Worm (Caenorhabditis elegans) whole organism, young adult: ENCODE data around the gene phb-2.

ENCODE experiments used
- B0035.1 ChIP-seq: sonication (generic microtip); optimal IDR thresholded peaks from 2 replicates; lab custom pipeline; 2016; ENCODE audit warnings: missing genetic modification characterization, mild to moderate bottlenecking, missing compliant biosample characterization, missing genotype, missing genetic modification reagents
- B0261.1 ChIP-seq: sonication (generic microtip); optimal IDR thresholded peaks from 2 replicates; lab custom pipeline; 2016; ENCODE audit warnings: mild to moderate bottlenecking, missing genetic modification characterization, moderate library complexity, missing compliant biosample characterization
- D2030.7 ChIP-seq: fragments of 200-800 bp; sonication (Bioruptor generic); IDR thresholded peaks from 2 replicates; pipeline ENCODE4 v1.3.6; 2022; ENCODE audit warnings: missing genetic modification reagents, missing genetic modification characterization, missing compliant biosample characterization
- F10E7.11 ChIP-seq: sonication (generic microtip); optimal IDR thresholded peaks from 2 replicates; lab custom pipeline; 2017; ENCODE audit warnings: mild to moderate bottlenecking, missing genetic modification characterization, moderate library complexity, missing compliant biosample characterization
- F22D6.2 ChIP-seq: sonication (generic microtip); optimal IDR thresholded peaks from 2 replicates; lab custom pipeline; 2016; ENCODE audit warnings: mild to moderate bottlenecking, missing genetic modification characterization, missing compliant biosample characterization
- F23B12.7 ChIP-seq: sonication (generic microtip); optimal IDR thresholded peaks from 2 replicates; lab custom pipeline; 2017; ENCODE audit warnings: missing genetic modification characterization, mild to moderate bottlenecking, missing compliant biosample characterization, antibody characterized with exemption, moderate library complexity; ENCODE audit not compliant: insufficient read depth
- F52B5.7 ChIP-seq: sonication (generic microtip); optimal IDR thresholded peaks from 2 replicates; lab custom pipeline; 2016; ENCODE audit warnings: mild to moderate bottlenecking, missing genetic modification characterization, missing compliant biosample characterization
- F57A8.1 ChIP-seq: fragments of 200-800 bp; sonication (Bioruptor generic); optimal IDR thresholded peaks from 2 replicates; lab custom pipeline; 2018; ENCODE audit warnings: mild to moderate bottlenecking, missing genetic modification characterization, moderate library complexity, missing compliant biosample characterization
- F57C9.4 ChIP-seq: sonication (generic microtip); optimal IDR thresholded peaks from 2 replicates; lab custom pipeline; 2017; ENCODE audit warnings: mild to moderate bottlenecking, missing genetic modification characterization, missing compliant biosample characterization
- T26A5.8 ChIP-seq: sonication (generic microtip); optimal IDR thresholded peaks from 2 replicates; lab custom pipeline; 2016; ENCODE audit warnings: missing genetic modification characterization, missing compliant biosample characterization
- Y53F4B.3 ChIP-seq: fragments of 200-800 bp; sonication (Bioruptor generic); IDR thresholded peaks from 2 replicates; pipeline ENCODE4 v1.3.6; 2022; ENCODE audit warnings: missing genetic modification reagents, missing genetic modification characterization, missing compliant biosample characterization
- Y67H2A.10 ChIP-seq: fragments of 200-800 bp; sonication (Bioruptor generic); conservative IDR thresholded peaks from 2 replicates; pipeline ENCODE4 v1.3.6; 2022; ENCODE audit warnings: missing genetic modification reagents, missing genetic modification characterization, missing compliant biosample characterization
- ama-1 ChIP-seq, 3 experiments: fragments of 150-350 bp in 1 of 3; sonication (generic microtip) in 2 of 3; optimal IDR thresholded peaks; 2 replicates each; lab custom pipeline; 2014 to 2018; ENCODE audit warnings: missing biosample characterization in 2 of 3, missing genetic modification characterization in 2 of 3, missing genetic modification reagents in 2 of 3
- attf-5 ChIP-seq: fragments of 200-800 bp; sonication (Bioruptor generic); optimal IDR thresholded peaks from 2 replicates; lab custom pipeline; 2018; ENCODE audit warnings: mild to moderate bottlenecking, missing genetic modification characterization, missing compliant biosample characterization
- bed-2 ChIP-seq: fragments of 200-800 bp; sonication (Bioruptor generic); IDR thresholded peaks from 2 replicates; pipeline ENCODE4 v1.3.6; 2022; ENCODE audit warnings: missing genetic modification reagents, missing genetic modification characterization, missing compliant biosample characterization
- ceh-79 ChIP-seq: sonication (generic microtip); optimal IDR thresholded peaks from 2 replicates; lab custom pipeline; 2017; ENCODE audit warnings: mild to moderate bottlenecking, missing genetic modification characterization, missing compliant biosample characterization
- dox-1 ChIP-seq: fragments of 200-800 bp; sonication (Bioruptor generic); IDR thresholded peaks from 2 replicates; pipeline ENCODE4 v1.3.6; 2022; ENCODE audit warnings: missing genetic modification reagents, missing genetic modification characterization, missing compliant biosample characterization
- dpl-1 ChIP-seq: fragments of 150-350 bp; optimal IDR thresholded peaks from 2 replicates; lab custom pipeline; 2014; ENCODE audit warnings: missing biosample characterization, missing genetic modification reagents, missing genetic modification characterization
- efl-1 ChIP-seq: fragments of 150-350 bp; optimal IDR thresholded peaks from 2 replicates; lab custom pipeline; 2014; ENCODE audit warnings: missing biosample characterization, missing genetic modification reagents, missing genetic modification characterization
- egl-18 ChIP-seq: fragments of 200-800 bp; sonication (Bioruptor generic); IDR thresholded peaks from 2 replicates; pipeline ENCODE4 v1.3.6; 2022; ENCODE audit warnings: missing genetic modification reagents, missing genetic modification characterization, missing compliant biosample characterization
- ekl-4 ChIP-seq: fragments of 200-800 bp; sonication (Bioruptor generic); IDR thresholded peaks from 2 replicates; pipeline ENCODE4 v1.3.6; 2022; ENCODE audit warnings: missing genetic modification reagents, missing genetic modification characterization, missing compliant biosample characterization
- fkh-3 ChIP-seq: sonication (generic microtip); optimal IDR thresholded peaks from 2 replicates; lab custom pipeline; 2016; ENCODE audit warnings: mild to moderate bottlenecking, missing genetic modification characterization, missing compliant biosample characterization
- hmg-1.2 ChIP-seq: fragments of 200-800 bp; sonication (Bioruptor generic); IDR thresholded peaks from 2 replicates; pipeline ENCODE4 v1.3.6; 2022; ENCODE audit warnings: missing genetic modification reagents, missing genetic modification characterization, missing compliant biosample characterization
- hmg-20 ChIP-seq: fragments of 200-800 bp; sonication (Bioruptor generic); IDR thresholded peaks from 2 replicates; pipeline ENCODE4 v1.3.6; 2022; ENCODE audit warnings: missing genetic modification reagents, missing genetic modification characterization, missing compliant biosample characterization
- madf-10 ChIP-seq: sonication (generic microtip); optimal IDR thresholded peaks from 2 replicates; lab custom pipeline; 2016; ENCODE audit warnings: mild to moderate bottlenecking, missing genetic modification characterization, missing compliant biosample characterization
- madf-3 ChIP-seq: fragments of 200-800 bp; sonication (Bioruptor generic); IDR thresholded peaks from 2 replicates; pipeline ENCODE4 v1.3.6; 2022; ENCODE audit warnings: missing genetic modification reagents, missing genetic modification characterization, missing compliant biosample characterization
- madf-8 ChIP-seq: fragments of 200-800 bp; sonication (Bioruptor generic); conservative IDR thresholded peaks from 2 replicates; pipeline ENCODE4 v1.3.6; 2022; ENCODE audit warnings: missing genetic modification reagents, missing genetic modification characterization, missing compliant biosample characterization
- mcd-1 ChIP-seq: fragments of 200-800 bp; sonication (Bioruptor generic); IDR thresholded peaks from 2 replicates; pipeline ENCODE4 v1.3.6; 2022; ENCODE audit warnings: missing genetic modification reagents, missing genetic modification characterization, missing compliant biosample characterization
- mxl-1 ChIP-seq: sonication (generic microtip); optimal IDR thresholded peaks from 2 replicates; lab custom pipeline; 2016; ENCODE audit warnings: missing genetic modification characterization, missing compliant biosample characterization
- nfya-2 ChIP-seq: fragments of 200-800 bp; sonication (Bioruptor generic); IDR thresholded peaks from 2 replicates; pipeline ENCODE4 v1.3.6; 2022; ENCODE audit warnings: missing genetic modification reagents, missing genetic modification characterization, missing compliant biosample characterization
- nfyb-1 ChIP-seq: fragments of 200-800 bp; sonication (Bioruptor generic); IDR thresholded peaks from 2 replicates; pipeline ENCODE4 v1.3.6; 2022; ENCODE audit warnings: missing genetic modification reagents, missing genetic modification characterization, missing compliant biosample characterization
- nhr-120 ChIP-seq: fragments of 200-800 bp; sonication (Bioruptor generic); IDR thresholded peaks from 2 replicates; pipeline ENCODE4 v1.3.6; 2022; ENCODE audit warnings: missing genetic modification characterization, missing compliant biosample characterization
- nhr-179 ChIP-seq: sonication (generic microtip); optimal IDR thresholded peaks from 2 replicates; lab custom pipeline; 2016; ENCODE audit warnings: mild to moderate bottlenecking, missing genetic modification characterization, missing compliant biosample characterization
- pha-4 ChIP-seq: fragments of 150-350 bp; sonication (generic microtip); optimal IDR thresholded peaks from 2 replicates; lab custom pipeline; 2014; ENCODE audit warnings: missing biosample characterization, missing genetic modification reagents, missing genetic modification characterization
- rec-8 ChIP-seq, 2 experiments: sonication (generic microtip); optimal IDR thresholded peaks; 2 replicates each; lab custom pipeline; 2016; ENCODE audit warnings: mild to moderate bottlenecking in 2 of 2, missing genetic modification characterization in 2 of 2, missing genetic modification reagents in 2 of 2, missing genotype in 2 of 2, missing biosample characterization in 1 of 2, missing compliant biosample characterization in 1 of 2, moderate library complexity in 1 of 2
- repo-1 ChIP-seq: sonication (generic microtip); optimal IDR thresholded peaks from 2 replicates; lab custom pipeline; 2017; ENCODE audit warnings: mild to moderate bottlenecking, missing genetic modification characterization, missing compliant biosample characterization
- rpc-1 ChIP-seq, 2 experiments: fragments of 150-350 bp in 1 of 2; sonication (generic microtip) in 1 of 2; optimal IDR thresholded peaks; 2 replicates each; lab custom pipeline; 2014 to 2018; ENCODE audit warnings: missing biosample characterization in 1 of 2, missing genetic modification characterization in 1 of 2, missing genetic modification reagents in 1 of 2, missing genotype in 1 of 2
- sdz-38 ChIP-seq: sonication (generic microtip); optimal IDR thresholded peaks from 2 replicates; lab custom pipeline; 2016; ENCODE audit warnings: missing genotype, missing genetic modification characterization, missing compliant biosample characterization
- sea-2 ChIP-seq: fragments of 200-800 bp; sonication (Bioruptor generic); IDR thresholded peaks from 2 replicates; pipeline ENCODE4 v1.3.6; 2022; ENCODE audit warnings: missing genetic modification characterization, missing compliant biosample characterization
- snpc-1.1 ChIP-seq: sonication (generic microtip); optimal IDR thresholded peaks from 2 replicates; lab custom pipeline; 2017; ENCODE audit warnings: missing genetic modification characterization, mild to moderate bottlenecking, missing compliant biosample characterization, antibody characterized with exemption, moderate library complexity, missing genotype, missing genetic modification reagents; ENCODE audit not compliant: insufficient read depth
- tbp1 ChIP-seq: fragments of 200-800 bp; sonication (Bioruptor generic); optimal IDR thresholded peaks from 2 replicates; lab custom pipeline; 2018; ENCODE audit warnings: mild to moderate bottlenecking, missing genetic modification characterization, missing compliant biosample characterization
- unc-130 ChIP-seq: sonication (generic microtip); optimal IDR thresholded peaks from 2 replicates; lab custom pipeline; 2016; ENCODE audit warnings: missing genetic modification reagents, missing genetic modification characterization, missing compliant biosample characterization
- xnd-1 ChIP-seq: sonication (generic microtip); optimal IDR thresholded peaks from 2 replicates; lab custom pipeline; 2016; ENCODE audit warnings: missing genotype, missing genetic modification reagents, missing genetic modification characterization, missing compliant biosample characterization
- ztf-18 ChIP-seq: sonication (generic microtip); optimal IDR thresholded peaks from 2 replicates; lab custom pipeline; 2016; ENCODE audit warnings: missing genotype, mild to moderate bottlenecking, missing genetic modification characterization, missing compliant biosample characterization
- ztf-22 ChIP-seq: fragments of 200-800 bp; sonication (Bioruptor generic); optimal IDR thresholded peaks from 2 replicates; lab custom pipeline; 2018; ENCODE audit warnings: mild to moderate bottlenecking, missing genetic modification characterization, moderate library complexity, missing compliant biosample characterization
- ztf-28 ChIP-seq: fragments of 200-800 bp; sonication (Bioruptor generic); IDR thresholded peaks from 2 replicates; pipeline ENCODE4 v1.3.6; 2022; ENCODE audit warnings: missing genetic modification reagents, missing genetic modification characterization, missing compliant biosample characterization
- ztf-6 ChIP-seq: fragments of 200-800 bp; sonication (Bioruptor generic); IDR thresholded peaks from 2 replicates; pipeline ENCODE4 v1.3.6; 2022; ENCODE audit warnings: missing genetic modification reagents, missing genetic modification characterization, missing compliant biosample characterization

The phb-2 gene

ce11 chrII:6247011-6247410 is 4.2 kb upstream of the phb-2 start, which contains the start of gene T24H7.2:
T24H7.2 (plus strand) TSS chrII:6247311.
- TF ChIP-seq nhr-179 (tag; lab: Kevin White, UChicago) (no peak), madf-8 (GFP tag; lab: Robert Waterston, UW) (no peak), T26A5.8 (no peak), F57C9.4 (tag; lab: Kevin White, UChicago) (no peak), tbp1 (GFP tag; lab: Kevin White, UChicago) (no peak), xnd-1 (tag; lab: Kevin White, UChicago) (no peak), B0035.1 (tag; lab: Kevin White, UChicago) (no peak), ztf-28 (GFP tag; lab: Robert Waterston, UW) (no peak), ztf-18 (tag; lab: Kevin White, UChicago) (no peak), rec-8 (tag; optimal IDR thresholded peaks at IDR 0.05; lab: Kevin White, UChicago) (no peak), mcd-1 (GFP tag; lab: Robert Waterston, UW) (no peak), Y53F4B.3 (GFP tag; lab: Robert Waterston, UW) (no peak), madf-10 (tag; lab: Kevin White, UChicago) (no peak), ceh-79 (no peak), rpc-1 (optimal IDR thresholded peaks at IDR 0.05; lab: Kevin White, UChicago) (no peak), rpc-1 (tag; optimal IDR thresholded peaks at IDR 0.05; lab: Kevin White, UChicago) (no peak), F22D6.2 (tag; lab: Kevin White, UChicago) (no peak), unc-130 (no peak)

- TF ChIP-seq F23B12.7 (no peak), B0261.1 (tag; lab: Kevin White, UChicago) (peak; percentile 0), mxl-1 (tag; lab: Kevin White, UChicago) (no peak), hmg-20 (no peak), bed-2 (no peak), ekl-4 (GFP tag; lab: Robert Waterston, UW) (no peak), dpl-1 (no peak), madf-3 (GFP tag; lab: Robert Waterston, UW) (no peak)
Observed at ce11 chrII:6248029-6248428, 3.2 kb upstream of the phb-2 start.

ce11 chrII:6248503-6248902 is 2.7 kb upstream of the phb-2 start:
- TF ChIP-seq ztf-22 (GFP tag; lab: Kevin White, UChicago) (no peak), ama-1 (optimal IDR thresholded peaks at IDR 0.05; lab: Kevin White, UChicago) (no peak), ama-1 (GFP tag; optimal IDR thresholded peaks at IDR 0.05; lab: Kevin White, UChicago) (peak; percentile 66 to 71), sea-2 (no peak), repo-1 (tag; lab: Kevin White, UChicago) (peak; percentile 71), F52B5.7 (tag; lab: Kevin White, UChicago) (peak; percentile 17), F57A8.1 (no peak), F10E7.11 (tag; lab: Kevin White, UChicago) (no peak), snpc-1.1 (tag; lab: Kevin White, UChicago) (no peak), sdz-38 (tag; lab: Kevin White, UChicago) (no peak), efl-1 (GFP tag; lab: Kevin White, UChicago) (no peak), egl-18 (GFP tag; lab: Robert Waterston, UW) (no peak), nhr-120 (no peak), ztf-28 (GFP tag; lab: Robert Waterston, UW) (no peak), dox-1 (peak; percentile 73), nfya-2 (no peak), F57C9.4 (tag; lab: Kevin White, UChicago) (no peak), nfyb-1 (peak; percentile 63), pha-4 (tag; lab: Kevin White, UChicago) (no peak), ztf-6 (GFP tag; lab: Robert Waterston, UW) (no peak), xnd-1 (tag; lab: Kevin White, UChicago) (no peak), hmg-1.2 (GFP tag; lab: Robert Waterston, UW) (peak; percentile 41), D2030.7 (peak; percentile 41; the same call in 1 of the 2 replicates), attf-5 (GFP tag; lab: Kevin White, UChicago) (peak; percentile 68), Y67H2A.10 (GFP tag; lab: Robert Waterston, UW) (no peak), dpl-1 (no peak), fkh-3 (tag; lab: Kevin White, UChicago) (peak; percentile 63), F22D6.2 (tag; lab: Kevin White, UChicago) (no peak)
